Fruit fly (Drosophila melanogaster) whole organism, embryonic: Measurements from ENCODE around the gene Acp1.

Experiments
- Bdp1 ChIP-seq: fragments of 200-800 bp; sonication (Bioruptor generic); optimal IDR thresholded peaks from 3 replicates; lab custom pipeline; 2016; ENCODE audit warnings: missing biosample characterization, missing genetic modification characterization
- CG1024 ChIP-seq: fragments of 200-800 bp; sonication (Bioruptor generic); IDR thresholded peaks from 2 replicates; pipeline ENCODE4 v1.3.6; 2022; ENCODE audit warnings: missing biosample characterization, missing genetic modification characterization
- CG10321 ChIP-seq: fragments of 200-800 bp; sonication (Bioruptor generic); IDR thresholded peaks from 2 replicates; pipeline ENCODE4 v1.3.6; 2022; ENCODE audit warnings: missing biosample characterization, missing genetic modification characterization
- CG10979 ChIP-seq: fragments of 200-800 bp; sonication (Bioruptor generic); optimal IDR thresholded peaks from 2 replicates; lab custom pipeline; 2018; ENCODE audit warnings: missing biosample characterization, mild to moderate bottlenecking, missing genetic modification characterization, moderate library complexity
- CG12236 ChIP-seq: fragments of 200-800 bp; sonication (Bioruptor generic); optimal IDR thresholded peaks from 2 replicates; lab custom pipeline; 2016; ENCODE audit warnings: missing biosample characterization, missing genetic modification characterization
- CG1602 ChIP-seq: fragments of 200-800 bp; sonication (Bioruptor generic); optimal IDR thresholded peaks from 3 replicates; lab custom pipeline; 2016; ENCODE audit warnings: missing biosample characterization, missing genetic modification characterization
- CG16863 ChIP-seq: fragments of 200-800 bp; sonication (Bioruptor generic); optimal IDR thresholded peaks from 3 replicates; lab custom pipeline; 2016; ENCODE audit warnings: missing biosample characterization, missing genetic modification characterization
- CG17802 ChIP-seq: fragments of 200-800 bp; sonication (Bioruptor generic); optimal IDR thresholded peaks from 2 replicates; lab custom pipeline; 2018; ENCODE audit warnings: missing biosample characterization, mild to moderate bottlenecking, missing genetic modification characterization, moderate library complexity
- CG2129 ChIP-seq: fragments of 200-800 bp; sonication (Bioruptor generic); IDR thresholded peaks from 2 replicates; pipeline ENCODE4 v1.3.6; 2022; ENCODE audit warnings: missing biosample characterization, missing genetic modification characterization; ENCODE audit not compliant: partially characterized antibody
- CG2875 ChIP-seq: fragments of 200-800 bp; sonication (Bioruptor generic); optimal IDR thresholded peaks from 2 replicates; lab custom pipeline; 2017; ENCODE audit warnings: missing biosample characterization, mild to moderate bottlenecking, missing genetic modification characterization, missing genetic modification reagents
- CG32772 ChIP-seq: fragments of 200-800 bp; sonication (Bioruptor generic); IDR thresholded peaks from 2 replicates; pipeline ENCODE4 v1.3.6; 2022; ENCODE audit warnings: missing biosample characterization, missing genetic modification characterization
- CG43689 ChIP-seq: fragments of 200-800 bp; sonication (Bioruptor generic); IDR thresholded peaks from 2 replicates; pipeline ENCODE4 v1.3.6; 2022; ENCODE audit warnings: missing biosample characterization, missing genetic modification characterization
- CG4617 ChIP-seq: fragments of 200-800 bp; sonication (Bioruptor generic); optimal IDR thresholded peaks from 3 replicates; lab custom pipeline; 2016; ENCODE audit warnings: missing biosample characterization, missing genetic modification characterization, borderline replicate concordance
- CG6683 ChIP-seq: fragments of 200-800 bp; sonication (Bioruptor generic); optimal IDR thresholded peaks from 2 replicates; lab custom pipeline; 2017; ENCODE audit warnings: missing biosample characterization, mild to moderate bottlenecking, missing genetic modification characterization, missing genetic modification reagents
- CG6765 ChIP-seq: fragments of 200-800 bp; sonication (Bioruptor generic); optimal IDR thresholded peaks from 3 replicates; lab custom pipeline; 2017; ENCODE audit warnings: missing biosample characterization, mild to moderate bottlenecking, missing genetic modification characterization
- CG7745 ChIP-seq: fragments of 200-800 bp; sonication (Bioruptor generic); optimal IDR thresholded peaks from 2 replicates; lab custom pipeline; 2018; ENCODE audit warnings: missing biosample characterization, mild to moderate bottlenecking, missing genetic modification characterization, moderate library complexity
- CG8089 ChIP-seq: fragments of 200-800 bp; sonication (Bioruptor generic); optimal IDR thresholded peaks from 3 replicates; lab custom pipeline; 2016; ENCODE audit warnings: missing biosample characterization, missing genetic modification characterization
- CG8290 ChIP-seq, 3 experiments: fragments of 200-800 bp; sonication (Bioruptor generic); optimal IDR thresholded peaks; 2 replicates each; lab custom pipeline; 2016 to 2019; ENCODE audit warnings: missing biosample characterization in 3 of 3, missing genetic modification characterization in 3 of 3, mild to moderate bottlenecking in 2 of 3, moderate library complexity in 1 of 3
- Camta ChIP-seq: fragments of 200-800 bp; sonication (Bioruptor generic); optimal IDR thresholded peaks from 2 replicates; lab custom pipeline; 2016; ENCODE audit warnings: missing biosample characterization, missing genetic modification characterization
- Chrac-16 ChIP-seq: fragments of 200-800 bp; sonication (Bioruptor generic); optimal IDR thresholded peaks from 3 replicates; lab custom pipeline; 2016; ENCODE audit warnings: missing biosample characterization, missing genetic modification characterization
- D ChIP-seq, 2 experiments: fragments of 200-800 bp in 1 of 2; fragments of >200 bp in 1 of 2; sonication (Bioruptor generic) in 1 of 2; optimal IDR thresholded peaks; 2 replicates in 1 of 2; 3 replicates in 1 of 2; lab custom pipeline; 2017; ENCODE audit warnings: mild to moderate bottlenecking in 1 of 2, missing biosample characterization in 1 of 2, missing genetic modification characterization in 1 of 2, missing genetic modification reagents in 1 of 2
- D19A ChIP-seq: fragments of 200-800 bp; optimal IDR thresholded peaks from 3 replicates; lab custom pipeline; 2019; ENCODE audit warnings: missing biosample characterization, mild to moderate bottlenecking, missing genetic modification characterization, moderate library complexity
- D19B ChIP-seq: fragments of 200-800 bp; sonication (Bioruptor generic); optimal IDR thresholded peaks from 2 replicates; lab custom pipeline; 2017; ENCODE audit warnings: missing biosample characterization, mild to moderate bottlenecking, missing genetic modification characterization
- Neu2 ChIP-seq: fragments of 200-800 bp; sonication (Bioruptor generic); optimal IDR thresholded peaks from 3 replicates; lab custom pipeline; 2016; ENCODE audit warnings: missing biosample characterization, missing genetic modification characterization, borderline replicate concordance
- Nf-YC ChIP-seq: fragments of 200-800 bp; optimal IDR thresholded peaks from 3 replicates; lab custom pipeline; 2019; ENCODE audit warnings: missing biosample characterization, mild to moderate bottlenecking, missing genetic modification characterization, moderate library complexity
- NfI ChIP-seq: fragments of 200-800 bp; sonication (Bioruptor generic); optimal IDR thresholded peaks from 3 replicates; lab custom pipeline; 2018; ENCODE audit warnings: missing biosample characterization, mild to moderate bottlenecking, missing genetic modification characterization, moderate library complexity
- Poxn ChIP-seq: fragments of 200-800 bp; sonication (Bioruptor generic); IDR thresholded peaks from 2 replicates; pipeline ENCODE4 v1.3.6; 2022; ENCODE audit warnings: missing biosample characterization, missing genetic modification characterization
- Ptx1 ChIP-seq: fragments of 200-800 bp; sonication (Bioruptor generic); IDR thresholded peaks from 2 replicates; pipeline ENCODE4 v1.3.6; 2022; ENCODE audit warnings: missing biosample characterization, missing genetic modification characterization
- Ravus ChIP-seq: fragments of 200-800 bp; sonication (Bioruptor generic); IDR thresholded peaks from 2 replicates; pipeline ENCODE4 v1.3.6; 2022; ENCODE audit warnings: missing biosample characterization, missing genetic modification characterization
- TFAM ChIP-seq: fragments of 200-800 bp; sonication (Bioruptor generic); optimal IDR thresholded peaks from 2 replicates; lab custom pipeline; 2017; ENCODE audit warnings: missing biosample characterization, missing genetic modification characterization, inconsistent platforms
- Xbp1 ChIP-seq: fragments of 200-800 bp; sonication (Bioruptor generic); optimal IDR thresholded peaks from 3 replicates; lab custom pipeline; 2016; ENCODE audit warnings: missing biosample characterization, mild to moderate bottlenecking, missing genetic modification characterization
- ara ChIP-seq: fragments of 200-800 bp; sonication (Bioruptor generic); IDR thresholded peaks from 2 replicates; pipeline ENCODE4 v1.3.6; 2022; ENCODE audit warnings: missing biosample characterization, missing genetic modification characterization
- bsh ChIP-seq, 2 experiments: fragments of 200-800 bp; sonication (Bioruptor generic); optimal IDR thresholded peaks; 2 replicates each; lab custom pipeline; 2017 to 2018; ENCODE audit warnings: mild to moderate bottlenecking in 2 of 2, missing biosample characterization in 2 of 2, missing genetic modification characterization in 2 of 2, moderate library complexity in 1 of 2
- chif ChIP-seq, 2 experiments: fragments of 200-800 bp; sonication (Bioruptor generic); optimal IDR thresholded peaks; 3 replicates each; lab custom pipeline; 2016; ENCODE audit warnings: missing biosample characterization in 2 of 2, missing genetic modification characterization in 2 of 2
- dpn ChIP-seq, 2 experiments: fragments of 200-800 bp; sonication (Bioruptor generic); optimal IDR thresholded peaks; 3 replicates each; lab custom pipeline; 2016; ENCODE audit warnings: missing biosample characterization in 2 of 2, missing genetic modification characterization in 2 of 2
- ems ChIP-seq: fragments of 200-800 bp; sonication (Bioruptor generic); optimal IDR thresholded peaks from 3 replicates; lab custom pipeline; 2016; ENCODE audit warnings: missing biosample characterization, missing genetic modification characterization
- eve ChIP-seq, 2 experiments: fragments of >200 bp; optimal IDR thresholded peaks; 2 replicates each; lab custom pipeline; 2017; ENCODE audit warnings: missing biosample characterization in 2 of 2, missing genetic modification characterization in 2 of 2
- hb ChIP-seq: fragments of 200-800 bp; sonication (Bioruptor generic); IDR thresholded peaks from 3 replicates; pipeline ENCODE4 v1.3.6; 2022; ENCODE audit warnings: missing biosample characterization, missing genetic modification characterization; ENCODE audit not compliant: partially characterized antibody
- ind ChIP-seq: fragments of 200-800 bp; sonication (Bioruptor generic); optimal IDR thresholded peaks from 3 replicates; lab custom pipeline; 2016; ENCODE audit warnings: missing biosample characterization, missing genetic modification characterization
- nau ChIP-seq: fragments of 200-800 bp; sonication (Bioruptor generic); optimal IDR thresholded peaks from 3 replicates; lab custom pipeline; 2017; ENCODE audit warnings: missing biosample characterization, mild to moderate bottlenecking, missing genetic modification characterization, missing genetic modification reagents
- onecut ChIP-seq: fragments of 200-800 bp; sonication (Bioruptor generic); IDR thresholded peaks from 2 replicates; pipeline ENCODE4 v1.3.6; 2022; ENCODE audit warnings: missing biosample characterization, missing genetic modification characterization
- org-1 ChIP-seq: fragments of 200-800 bp; sonication (Bioruptor generic); optimal IDR thresholded peaks from 2 replicates; lab custom pipeline; 2017; ENCODE audit warnings: missing biosample characterization, missing genetic modification characterization
- pfk ChIP-seq: fragments of 200-800 bp; sonication (Bioruptor generic); optimal IDR thresholded peaks from 2 replicates; lab custom pipeline; 2018; ENCODE audit warnings: missing biosample characterization, mild to moderate bottlenecking, missing genetic modification characterization, moderate library complexity
- pum ChIP-seq: fragments of 200-800 bp; sonication (Bioruptor generic); optimal IDR thresholded peaks from 2 replicates; lab custom pipeline; 2016; ENCODE audit warnings: missing biosample characterization, missing genetic modification characterization
- sima ChIP-seq: fragments of 200-800 bp; sonication (Bioruptor generic); optimal IDR thresholded peaks from 2 replicates; lab custom pipeline; 2016; ENCODE audit warnings: missing biosample characterization, missing genetic modification characterization
- sob ChIP-seq: fragments of 200-800 bp; sonication (Bioruptor generic); IDR thresholded peaks from 2 replicates; pipeline ENCODE4 v1.3.6; 2022; ENCODE audit warnings: missing biosample characterization, missing genetic modification characterization
- tio ChIP-seq: fragments of 200-800 bp; sonication (Bioruptor generic); optimal IDR thresholded peaks from 2 replicates; lab custom pipeline; 2017; ENCODE audit warnings: missing biosample characterization, missing genetic modification characterization, inconsistent platforms
- wek ChIP-seq: fragments of 200-800 bp; sonication (Bioruptor generic); optimal IDR thresholded peaks from 3 replicates; lab custom pipeline; 2018; ENCODE audit warnings: missing biosample characterization, mild to moderate bottlenecking, missing genetic modification characterization, moderate library complexity

The Acp1 gene

dm6 chr2L:7782788-7783401 is 41.6 kb upstream of the Acp1 start, which contains the start of gene Brd7-9 (continued):
- TF ChIP-seq Chrac-16 (peak; percentile 52), chif (GFP tag; optimal IDR thresholded peaks at IDR 0.05; lab: Kevin White, UChicago) (peak; percentile 50), D (optimal IDR thresholded peaks at IDR 0.05; lab: Kevin White, UChicago) (no peak), D (GFP tag; optimal IDR thresholded peaks at IDR 0.05; lab: Kevin White, UChicago) (peak; percentile 61), tio (GFP tag; lab: Kevin White, UChicago) (peak; percentile 56), Camta (GFP tag; lab: Kevin White, UChicago) (peak; percentile 41), hb (no peak), D19A (tag; lab: Kevin White, UChicago) (peak; percentile 58), onecut (GFP tag; lab: Robert Waterston, UW) (peak; percentile 73), CG17802 (tag; lab: Kevin White, UChicago) (no peak), nau (GFP tag; lab: Kevin White, UChicago) (peak; percentile 77), CG6765 (GFP tag; lab: Kevin White, UChicago) (peak; percentile 57), CG8290 (GFP tag; optimal IDR thresholded peaks at IDR 0.05; lab: Kevin White, UChicago) (peak; percentile 48), CG8290 (tag; optimal IDR thresholded peaks at IDR 0.05; lab: Kevin White, UChicago) (peak in 1 of 2 experiments; percentile 87), CG4617 (GFP tag; lab: Kevin White, UChicago) (peak; percentile 65), D19B (GFP tag; lab: Kevin White, UChicago) (peak; percentile 59), CG10979 (tag; lab: Kevin White, UChicago) (peak; percentile 73), pum (GFP tag; lab: Kevin White, UChicago) (peak; percentile 51), ems (GFP tag; lab: Kevin White, UChicago) (peak; percentile 75), CG2875 (GFP tag; lab: Kevin White, UChicago) (peak; percentile 70), CG1602 (GFP tag; lab: Kevin White, UChicago) (peak; percentile 35), sima (no peak), dpn (GFP tag; optimal IDR thresholded peaks at IDR 0.05; lab: Kevin White, UChicago) (peak; percentile 60 to 78), CG12236 (no peak), Bdp1 (GFP tag; lab: Kevin White, UChicago) (peak; percentile 6), TFAM (GFP tag; lab: Kevin White, UChicago) (no peak), CG43689 (peak; percentile 43; the same call in 1 of the 2 replicates), wek (GFP tag; lab: Kevin White, UChicago) (peak; percentile 66), Nf-YC (tag; lab: Kevin White, UChicago) (peak; percentile 16), CG7745 (tag; lab: Kevin White, UChicago) (no peak), bsh (GFP tag; optimal IDR thresholded peaks at IDR 0.05; lab: Kevin White, UChicago) (peak in 1 of 2 experiments; percentile 76), ind (GFP tag; lab: Kevin White, UChicago) (peak; percentile 73), ara (GFP tag; lab: Robert Waterston, UW) (peak; percentile 72; the same call in 1 of the 2 replicates), CG6683 (GFP tag; lab: Kevin White, UChicago) (peak; percentile 57), CG10321 (GFP tag; lab: Robert Waterston, UW) (peak; percentile 63; the same call in 1 of the 2 replicates), Neu2 (no peak), CG1024 (GFP tag; lab: Robert Waterston, UW) (0 out of 2 replicates have a peak, but pooled peaks have one; percentile 28), pfk (no peak), Xbp1 (peak; percentile 78), CG32772 (GFP tag; lab: Robert Waterston, UW) (peak; percentile 65), CG2129 (no peak), CG16863 (peak; percentile 49), NfI (GFP tag; lab: Kevin White, UChicago) (peak; percentile 60), eve (GFP tag; optimal IDR thresholded peaks at IDR 0.05; lab: Kevin White, UChicago) (no peak), sob (GFP tag; lab: Robert Waterston, UW) (peak; percentile 79), CG8089 (GFP tag; lab: Kevin White, UChicago) (no peak), org-1 (GFP tag; lab: Kevin White, UChicago) (peak; percentile 69), Poxn (GFP tag; lab: Robert Waterston, UW) (0 out of 2 replicates have a peak, but pooled peaks have one; percentile 14), Ptx1 (peak; percentile 72), Ravus (GFP tag; lab: Robert Waterston, UW) (no peak; the same call in 1 of the 2 replicates)
